Fruit fly (Drosophila melanogaster): ENCODE measurements around the gene CG18404.

The CG18404 gene

DNA sequence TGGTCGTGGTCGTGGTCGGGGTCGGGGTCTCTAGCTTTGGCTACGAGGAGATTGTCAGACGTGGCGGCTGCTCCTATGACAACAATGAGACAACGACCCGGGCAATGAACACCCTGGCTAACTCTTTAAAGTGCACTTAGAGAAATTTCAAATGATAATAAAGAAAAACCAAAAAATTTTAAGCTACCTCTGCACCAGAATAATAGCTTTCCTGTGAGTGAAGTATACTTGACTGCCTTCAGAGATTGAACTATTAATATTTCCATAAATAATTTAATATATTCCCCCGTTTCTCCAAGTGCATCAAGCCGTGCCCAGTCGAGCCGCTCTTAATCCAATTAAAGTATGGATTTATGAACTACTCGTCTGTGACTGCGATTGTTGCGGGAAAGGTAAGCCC is 10.7 kb downstream of the CG18404 start (continued):
- peak; percentile 43; the same call in 1 of the 3 replicates for TF ChIP-seq dysf (GFP tag; IDR thresholded peaks at IDR 0.05)
- TF ChIP-seq CG7987 (GFP tag; optimal IDR thresholded peaks at IDR 0.05) = no peak
- 0 out of 2 replicates have a peak, but pooled peaks have one; percentile 28 for TF ChIP-seq chm (GFP tag; IDR thresholded peaks at IDR 0.05)
- TF ChIP-seq CG15073 (GFP tag; optimal IDR thresholded peaks at IDR 0.05) = no peak
- peak; percentile 67 for TF ChIP-seq zf30C (GFP tag; optimal IDR thresholded peaks at IDR 0.05)
- no peak for TF ChIP-seq YL-1 (GFP tag; optimal IDR thresholded peaks at IDR 0.05)
- TF ChIP-seq fd96Cb (tag; optimal IDR thresholded peaks at IDR 0.05) = peak; percentile 27
- TF ChIP-seq CG10366 (GFP tag; IDR thresholded peaks at IDR 0.05) = no peak

DNA sequence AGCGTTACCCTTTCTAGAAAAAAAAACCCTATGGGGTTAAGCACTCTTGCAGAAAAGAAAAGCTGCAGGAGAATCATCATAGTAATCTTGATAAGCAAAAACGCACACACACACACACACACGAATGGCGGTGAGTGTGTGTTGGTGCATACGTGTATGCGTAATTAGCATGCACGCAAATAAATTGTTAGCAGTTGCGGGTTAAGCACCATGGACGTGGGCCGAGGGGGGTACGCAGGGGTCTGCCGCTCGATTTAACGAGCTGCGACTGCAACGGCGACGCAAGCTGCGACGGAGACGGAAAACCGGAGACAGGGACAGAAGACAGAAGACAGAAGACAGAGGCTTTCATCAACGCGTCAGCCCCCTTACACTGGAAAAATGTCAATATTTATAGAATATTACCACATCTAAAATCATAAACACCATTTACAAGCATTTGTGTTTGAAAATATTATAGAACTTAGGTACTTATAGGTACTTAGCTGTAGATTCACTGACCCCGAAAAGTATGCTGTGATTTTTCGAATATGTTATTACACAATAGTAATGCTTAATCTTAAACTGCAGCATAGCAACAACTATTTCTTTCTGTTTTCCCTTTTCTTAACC is 11.8 kb downstream of the CG18404 start:
- TF ChIP-seq Pdp1 (GFP tag; optimal IDR thresholded peaks at IDR 0.05) = peak in 1 of 2 experiments; percentile 37
- peak; percentile 43 for TF ChIP-seq crol (GFP tag; IDR thresholded peaks at IDR 0.05)
- no peak for TF ChIP-seq nau (GFP tag; optimal IDR thresholded peaks at IDR 0.05)
- TF ChIP-seq bbx (GFP tag; IDR thresholded peaks at IDR 0.05; ENCODE audit: partially characterized antibody) = no peak

DNA sequence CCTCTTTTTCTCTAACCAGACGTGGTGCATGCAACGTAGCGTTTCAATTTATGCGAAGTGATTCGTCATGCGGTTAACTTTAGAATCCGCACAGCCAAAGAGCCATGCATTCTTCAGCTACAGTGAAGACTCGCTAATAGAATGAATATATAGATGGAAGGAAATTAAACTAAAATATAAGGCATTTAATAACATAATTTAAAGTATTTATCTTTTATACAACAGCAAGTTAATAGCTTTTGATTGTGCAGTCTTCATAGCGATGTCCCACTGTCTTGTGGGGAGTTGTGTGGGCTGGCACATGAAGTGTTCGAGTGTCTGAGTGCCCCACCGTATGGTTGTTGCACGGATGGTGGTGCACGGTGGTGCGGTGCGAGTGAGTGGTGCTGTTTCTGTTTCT is 12.4 kb downstream of the CG18404 start:
- no peak for TF ChIP-seq cato (GFP tag; optimal IDR thresholded peaks at IDR 0.05; ENCODE audit: borderline replicate concordance)
- peak; percentile 55 for TF ChIP-seq CG2678 (tag; optimal IDR thresholded peaks at IDR 0.05)
- no peak for TF ChIP-seq CG15011 (GFP tag; optimal IDR thresholded peaks at IDR 0.05)
- TF ChIP-seq Bgb (GFP tag; IDR thresholded peaks at IDR 0.05; ENCODE audit: partially characterized antibody) = no peak
- peak; percentile 58 for TF ChIP-seq lmd (GFP tag; IDR thresholded peaks at IDR 0.05)
- TF ChIP-seq jumu (GFP tag; optimal IDR thresholded peaks at IDR 0.05) = no peak
- peak; percentile 39 for TF ChIP-seq chn (GFP tag; optimal IDR thresholded peaks at IDR 0.05)
- no peak for TF ChIP-seq Sry-β (GFP tag; optimal IDR thresholded peaks at IDR 0.05)
- no peak for TF ChIP-seq CG15696 (tag; optimal IDR thresholded peaks at IDR 0.05)
- TF ChIP-seq CG10979 (tag; optimal IDR thresholded peaks at IDR 0.05) = peak; percentile 63
- no peak for TF ChIP-seq tna (GFP tag; IDR thresholded peaks at IDR 0.05; ENCODE audit: partially characterized antibody)
- TF ChIP-seq Trl (optimal IDR thresholded peaks at IDR 0.05) = no peak
- TF ChIP-seq Trl (GFP tag; optimal IDR thresholded peaks at IDR 0.05) = no peak
- TF ChIP-seq CG34422 (GFP tag; IDR thresholded peaks at IDR 0.05) = peak; percentile 57; the same call in 2 of the 3 replicates
- TF ChIP-seq CG4820 (GFP tag; optimal IDR thresholded peaks at IDR 0.05) = peak; percentile 36
- peak; percentile 58 for TF ChIP-seq PHDP (tag; optimal IDR thresholded peaks at IDR 0.05)
- TF ChIP-seq CG9609 (GFP tag; optimal IDR thresholded peaks at IDR 0.05) = no peak
- TF ChIP-seq dimm (GFP tag; IDR thresholded peaks at IDR 0.05) = 0 out of 2 replicates have a peak, but pooled peaks have one; percentile 20
- 0 out of 2 replicates have a peak, but pooled peaks have one; percentile 12 for TF ChIP-seq NFAT (GFP tag; IDR thresholded peaks at IDR 0.05)
- TF ChIP-seq CG17802 (tag; optimal IDR thresholded peaks at IDR 0.05) = peak; percentile 37
- no peak for TF ChIP-seq CG2120 (GFP tag; optimal IDR thresholded peaks at IDR 0.05)
- no peak for TF ChIP-seq fu2 (GFP tag; optimal IDR thresholded peaks at IDR 0.05)
- no peak for TF ChIP-seq ftz-f1 (GFP tag; optimal IDR thresholded peaks at IDR 0.05)
- TF ChIP-seq CG6272 (GFP tag; IDR thresholded peaks at IDR 0.05) = no peak
- TF ChIP-seq CG17385 (GFP tag; optimal IDR thresholded peaks at IDR 0.05) = peak; percentile 56
- no peak for TF ChIP-seq CG7271 (tag; optimal IDR thresholded peaks at IDR 0.05)
- peak; percentile 98 for TF ChIP-seq Drgx (GFP tag; IDR thresholded peaks at IDR 0.05)
- no peak for TF ChIP-seq Doc3 (GFP tag; IDR thresholded peaks at IDR 0.05; ENCODE audit: partially characterized antibody)
- TF ChIP-seq CG31441 (GFP tag; IDR thresholded peaks at IDR 0.05) = peak; percentile 60
- no peak for TF ChIP-seq pan (optimal IDR thresholded peaks at IDR 0.05)
- peak in 1 of 2 experiments; percentile 60 for TF ChIP-seq pan (GFP tag; optimal IDR thresholded peaks at IDR 0.05 in 1 of 2, IDR thresholded peaks at IDR 0.05 in 1 of 2)
- TF ChIP-seq ci (GFP tag; IDR thresholded peaks at IDR 0.05) = peak; percentile 84
- peak; percentile 43 for TF ChIP-seq twi (tag; optimal IDR thresholded peaks at IDR 0.05)
- no peak for TF ChIP-seq trh (GFP tag; optimal IDR thresholded peaks at IDR 0.05)
- TF ChIP-seq CG43689 (GFP tag; IDR thresholded peaks at IDR 0.05) = no peak
- no peak for TF ChIP-seq CG9215 (GFP tag; IDR thresholded peaks at IDR 0.05)

Measured in whole organism, embryonic.